Fruit fly (Drosophila melanogaster): ENCODE data around the gene inaF-A.

inaF-A gene

DNA sequence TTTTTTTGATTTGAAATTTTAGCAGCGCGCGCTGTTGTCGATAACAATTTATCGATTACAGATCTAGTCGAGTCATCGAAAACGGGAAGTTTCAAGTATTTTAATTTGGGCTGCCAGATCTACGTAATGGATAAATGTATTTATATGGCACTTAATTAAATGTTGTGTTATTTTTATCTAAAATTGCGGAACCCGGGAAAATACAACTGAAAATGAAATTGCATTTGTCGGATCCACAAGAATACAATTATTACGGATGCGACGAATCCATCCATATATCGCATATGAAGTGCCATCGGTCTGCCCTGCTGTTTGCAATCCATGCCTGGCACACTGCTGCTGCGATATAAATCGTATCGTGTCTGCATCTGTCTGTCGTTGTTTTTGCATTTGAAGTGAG is 13.6 kb downstream of the inaF-A start, which contains the start of gene Tango10 (continued):
- TF ChIP-seq bab2 (GFP tag; optimal IDR thresholded peaks at IDR 0.05) (no peak), gsb (GFP tag; IDR thresholded peaks at IDR 0.05) (0 out of 2 replicates have a peak, but pooled peaks have one; percentile 21), dimm (GFP tag; IDR thresholded peaks at IDR 0.05) (no peak), abd-A (tag; optimal IDR thresholded peaks at IDR 0.05) (no peak), CG7556 (GFP tag; optimal IDR thresholded peaks at IDR 0.05) (peak; percentile 23), ewg (GFP tag; optimal IDR thresholded peaks at IDR 0.05) (peak; percentile 42), dati (GFP tag; IDR thresholded peaks at IDR 0.05) (no peak), pfk (GFP tag; optimal IDR thresholded peaks at IDR 0.05) (no peak), peb (GFP tag; IDR thresholded peaks at IDR 0.05) (peak; percentile 18; the same call in 1 of the 2 replicates), YL-1 (GFP tag; optimal IDR thresholded peaks at IDR 0.05) (peak; percentile 63), CG1832 (GFP tag; optimal IDR thresholded peaks at IDR 0.05) (no peak), tx (GFP tag; optimal IDR thresholded peaks at IDR 0.05) (peak; percentile 18), row (GFP tag; IDR thresholded peaks at IDR 0.05) (peak; percentile 78), Kr (GFP tag; optimal IDR thresholded peaks at IDR 0.05) (no peak), Bdp1 (GFP tag; optimal IDR thresholded peaks at IDR 0.05) (no peak), jumu (GFP tag; optimal IDR thresholded peaks at IDR 0.05) (no peak), NK7.1 (GFP tag; optimal IDR thresholded peaks at IDR 0.05) (no peak), CG8388 (GFP tag; optimal IDR thresholded peaks at IDR 0.05) (no peak), Hmx (GFP tag; optimal IDR thresholded peaks at IDR 0.05) (peak; percentile 17), HmgD (GFP tag; optimal IDR thresholded peaks at IDR 0.05) (peak; percentile 22), Oli (tag; optimal IDR thresholded peaks at IDR 0.05) (no peak), CG15073 (GFP tag; optimal IDR thresholded peaks at IDR 0.05) (no peak), run (tag; optimal IDR thresholded peaks at IDR 0.05) (no peak), phol (tag; optimal IDR thresholded peaks at IDR 0.05) (peak; percentile 86), gcm (GFP tag; optimal IDR thresholded peaks at IDR 0.05) (no peak), CG13894 (tag; optimal IDR thresholded peaks at IDR 0.05) (peak; percentile 29), Side (GFP tag; optimal IDR thresholded peaks at IDR 0.05) (peak; percentile 64), tup (GFP tag; optimal IDR thresholded peaks at IDR 0.05) (no peak), Nf-YC (tag; optimal IDR thresholded peaks at IDR 0.05) (peak; percentile 27), Lhr (GFP tag; optimal IDR thresholded peaks at IDR 0.05) (peak; percentile 2), CG31441 (GFP tag; IDR thresholded peaks at IDR 0.05) (no peak; the same call in 1 of the 2 replicates), chm (GFP tag; IDR thresholded peaks at IDR 0.05) (no peak), CG34376 (GFP tag; optimal IDR thresholded peaks at IDR 0.05) (peak; percentile 20), CG13123 (GFP tag; optimal IDR thresholded peaks at IDR 0.05) (no peak), ems (GFP tag; optimal IDR thresholded peaks at IDR 0.05) (no peak), gt (GFP tag; IDR thresholded peaks at IDR 0.05) (no peak), gro (GFP tag; optimal IDR thresholded peaks at IDR 0.05) (peak; percentile 71), CG4730 (GFP tag; IDR thresholded peaks at IDR 0.05) (no peak), Doc3 (GFP tag; IDR thresholded peaks at IDR 0.05; ENCODE audit: partially characterized antibody) (peak; percentile 83), Eip74EF (GFP tag; optimal IDR thresholded peaks at IDR 0.05) (no peak), CG2120 (GFP tag; optimal IDR thresholded peaks at IDR 0.05) (peak; percentile 71), CG32767 (GFP tag; IDR thresholded peaks at IDR 0.05) (peak; percentile 25; the same call in 1 of the 2 replicates), Myb (GFP tag; optimal IDR thresholded peaks at IDR 0.05) (peak; percentile 61), CG9797 (GFP tag; optimal IDR thresholded peaks at IDR 0.05) (peak; percentile 38), hkb (optimal IDR thresholded peaks at IDR 0.05) (no peak), hkb (GFP tag; IDR thresholded peaks at IDR 0.05) (no peak), Ptx1 (GFP tag; IDR thresholded peaks at IDR 0.05) (peak; percentile 62), cwo (GFP tag; optimal IDR thresholded peaks at IDR 0.05) (no peak), Atf-2 (GFP tag; optimal IDR thresholded peaks at IDR 0.05) (peak; percentile 2), shn (GFP tag; optimal IDR thresholded peaks at IDR 0.05) (peak; percentile 19), CG7928 (GFP tag; optimal IDR thresholded peaks at IDR 0.05) (peak; percentile 76), NfI (GFP tag; optimal IDR thresholded peaks at IDR 0.05) (peak; percentile 45)

Measured in whole organism, embryonic.